Fruit fly (Drosophila melanogaster) whole organism, embryonic: Measurements from ENCODE around the gene temp.

Experiments used
- Adf1 ChIP-seq: fragments of 200-800 bp; sonication (Bioruptor generic); IDR thresholded peaks from 2 replicates; pipeline ENCODE4 v1.3.6; 2022; ENCODE audit warnings: missing biosample characterization, missing genetic modification characterization
- Awh ChIP-seq: fragments of 200-800 bp; sonication (Bioruptor generic); IDR thresholded peaks from 2 replicates; pipeline ENCODE4, ENCODE4 v1.3.6; 2022; ENCODE audit warnings: missing biosample characterization, missing genetic modification characterization
- CG12391 ChIP-seq: fragments of 200-800 bp; sonication (Bioruptor generic); optimal IDR thresholded peaks from 3 replicates; lab custom pipeline; 2018; ENCODE audit warnings: missing biosample characterization, mild to moderate bottlenecking, missing genetic modification characterization, moderate library complexity
- CG13424 ChIP-seq: fragments of 200-800 bp; sonication (Bioruptor generic); optimal IDR thresholded peaks from 2 replicates; lab custom pipeline; 2019; ENCODE audit warnings: missing biosample characterization, mild to moderate bottlenecking, missing genetic modification characterization, moderate library complexity
- CG14710 ChIP-seq: fragments of 200-800 bp; sonication (Bioruptor generic); optimal IDR thresholded peaks from 3 replicates; lab custom pipeline; 2019; ENCODE audit warnings: missing biosample characterization, mild to moderate bottlenecking, missing genetic modification characterization, moderate library complexity
- CG14860 ChIP-seq: fragments of 200-800 bp; sonication (Bioruptor generic); IDR thresholded peaks from 3 replicates; pipeline ENCODE4 v1.3.6; 2022; ENCODE audit warnings: missing biosample characterization, missing genetic modification characterization; ENCODE audit not compliant: partially characterized antibody
- CG17802 ChIP-seq: fragments of 200-800 bp; sonication (Bioruptor generic); optimal IDR thresholded peaks from 2 replicates; lab custom pipeline; 2018; ENCODE audit warnings: missing biosample characterization, mild to moderate bottlenecking, missing genetic modification characterization, moderate library complexity
- CG1832 ChIP-seq: fragments of 200-800 bp; sonication (Bioruptor generic); optimal IDR thresholded peaks from 2 replicates; lab custom pipeline; 2017; ENCODE audit warnings: missing biosample characterization, mild to moderate bottlenecking, missing genetic modification characterization, inconsistent platforms
- CG4282 ChIP-seq: fragments of 200-800 bp; sonication (Bioruptor generic); optimal IDR thresholded peaks from 2 replicates; lab custom pipeline; 2016; ENCODE audit warnings: missing biosample characterization, missing genetic modification characterization
- CG6683 ChIP-seq: fragments of 200-800 bp; sonication (Bioruptor generic); optimal IDR thresholded peaks from 2 replicates; lab custom pipeline; 2017; ENCODE audit warnings: missing biosample characterization, mild to moderate bottlenecking, missing genetic modification characterization, missing genetic modification reagents
- CG8290 ChIP-seq, 3 experiments: fragments of 200-800 bp; sonication (Bioruptor generic); optimal IDR thresholded peaks; 2 replicates each; lab custom pipeline; 2016 to 2019; ENCODE audit warnings: missing biosample characterization in 3 of 3, missing genetic modification characterization in 3 of 3, mild to moderate bottlenecking in 2 of 3, moderate library complexity in 1 of 3
- CTCF ChIP-seq: fragments of 200-800 bp; sonication (Bioruptor generic); optimal IDR thresholded peaks from 2 replicates; lab custom pipeline; 2017; ENCODE audit warnings: missing biosample characterization, mild to moderate bottlenecking, missing genetic modification characterization, moderate library complexity
- Dp ChIP-seq: fragments of 200-800 bp; sonication (Bioruptor generic); optimal IDR thresholded peaks from 2 replicates; lab custom pipeline; 2018; ENCODE audit warnings: missing biosample characterization, mild to moderate bottlenecking, missing genetic modification characterization, moderate library complexity
- Dref ChIP-seq: fragments of 200-800 bp; sonication (Bioruptor generic); IDR thresholded peaks from 2 replicates; pipeline ENCODE4 v1.3.6; 2022; ENCODE audit warnings: missing biosample characterization, missing genetic modification characterization
- E2f2 ChIP-seq: fragments of 200-800 bp; sonication (Bioruptor generic); IDR thresholded peaks from 2 replicates; pipeline ENCODE4 v1.3.6; 2022; ENCODE audit warnings: missing biosample characterization, missing genetic modification characterization
- Eip74EF ChIP-seq, 2 experiments: fragments of 200-800 bp in 1 of 2; fragments of >200 bp in 1 of 2; sonication (Bioruptor generic) in 1 of 2; optimal IDR thresholded peaks; 2 replicates each; lab custom pipeline; 2017 to 2019; ENCODE audit warnings: missing biosample characterization in 2 of 2, missing genetic modification characterization in 2 of 2, mild to moderate bottlenecking in 1 of 2, moderate library complexity in 1 of 2
- Ets65A ChIP-seq: fragments of 200-800 bp; sonication (Bioruptor generic); peaks from one replicate; lab custom pipeline; 2016; ENCODE audit warnings: missing biosample characterization, missing genetic modification characterization
- GATAe ChIP-seq: fragments of 200-800 bp; sonication (Bioruptor generic); conservative IDR thresholded peaks from 2 replicates; pipeline ENCODE4 v1.3.6; 2022; ENCODE audit warnings: missing biosample characterization, missing genetic modification characterization
- HLH54F ChIP-seq: fragments of 200-800 bp; sonication (Bioruptor generic); optimal IDR thresholded peaks from 3 replicates; lab custom pipeline; 2016; ENCODE audit warnings: missing biosample characterization, missing genetic modification characterization
- Hsf ChIP-seq: fragments of 200-800 bp; sonication (Bioruptor generic); optimal IDR thresholded peaks from 3 replicates; lab custom pipeline; 2016; ENCODE audit warnings: missing biosample characterization, missing genetic modification characterization
- MTF-1 ChIP-seq: fragments of 200-800 bp; sonication (Bioruptor generic); optimal IDR thresholded peaks from 2 replicates; lab custom pipeline; 2018; ENCODE audit warnings: missing biosample characterization, mild to moderate bottlenecking, missing genetic modification characterization, borderline replicate concordance
- Med ChIP-seq: fragments of 200-800 bp; sonication (Bioruptor generic); peaks from one replicate; lab custom pipeline; 2016; ENCODE audit warnings: missing biosample characterization, missing genetic modification characterization, mild to moderate bottlenecking, inconsistent platforms, moderate library complexity
- Optix ChIP-seq: fragments of 200-800 bp; sonication (Bioruptor generic); IDR thresholded peaks from 3 replicates; pipeline ENCODE4 v1.3.6; 2022; ENCODE audit warnings: missing biosample characterization, missing genetic modification characterization
- Sox100B ChIP-seq: fragments of 200-800 bp; sonication (Bioruptor generic); optimal IDR thresholded peaks from 3 replicates; lab custom pipeline; 2018; ENCODE audit warnings: missing biosample characterization, mild to moderate bottlenecking, missing genetic modification characterization
- Sry-β ChIP-seq: fragments of 200-800 bp; sonication (Bioruptor generic); optimal IDR thresholded peaks from 2 replicates; lab custom pipeline; 2018; ENCODE audit warnings: missing biosample characterization, mild to moderate bottlenecking, missing genetic modification characterization, moderate library complexity
- Taf1 ChIP-seq: fragments of 200-800 bp; sonication (Bioruptor generic); IDR thresholded peaks from 2 replicates; pipeline ENCODE4 v1.3.6; 2022; ENCODE audit warnings: missing biosample characterization, missing genetic modification characterization
- aop ChIP-seq: fragments of 200-800 bp; sonication (Bioruptor generic); IDR thresholded peaks from 2 replicates; pipeline ENCODE4 v1.3.6; 2022; ENCODE audit warnings: missing biosample characterization, missing genetic modification characterization
- cad ChIP-seq: fragments of >200 bp; optimal IDR thresholded peaks from 2 replicates; lab custom pipeline; 2017; ENCODE audit warnings: missing biosample characterization, missing genetic modification characterization
- caup ChIP-seq: fragments of 200-800 bp; sonication (Bioruptor generic); optimal IDR thresholded peaks from 3 replicates; lab custom pipeline; 2017; ENCODE audit warnings: missing biosample characterization, mild to moderate bottlenecking, missing genetic modification characterization, moderate library complexity; ENCODE audit not compliant: severe bottlenecking
- chif ChIP-seq, 2 experiments: fragments of 200-800 bp; sonication (Bioruptor generic); optimal IDR thresholded peaks; 3 replicates each; lab custom pipeline; 2016; ENCODE audit warnings: missing biosample characterization in 2 of 2, missing genetic modification characterization in 2 of 2
- da ChIP-seq: fragments of 200-800 bp; sonication (Bioruptor generic); optimal IDR thresholded peaks from 2 replicates; lab custom pipeline; 2016; ENCODE audit warnings: missing biosample characterization, missing genetic modification characterization
- dati ChIP-seq: fragments of 200-800 bp; sonication (Bioruptor generic); IDR thresholded peaks from 2 replicates; pipeline ENCODE4 v1.3.6; 2022; ENCODE audit warnings: missing biosample characterization, missing genetic modification characterization
- ewg ChIP-seq: fragments of 200-800 bp; sonication (Bioruptor generic); optimal IDR thresholded peaks from 3 replicates; lab custom pipeline; 2017; ENCODE audit warnings: mild to moderate bottlenecking, missing biosample characterization, missing genetic modification reagents, missing genetic modification characterization
- exex ChIP-seq: fragments of 200-800 bp; sonication (Bioruptor generic); optimal IDR thresholded peaks from 4 replicates; lab custom pipeline; 2018; ENCODE audit warnings: missing biosample characterization, mild to moderate bottlenecking, missing genetic modification characterization, moderate library complexity
- gro ChIP-seq: fragments of 200-800 bp; sonication (Bioruptor generic); optimal IDR thresholded peaks from 2 replicates; lab custom pipeline; 2016; ENCODE audit warnings: missing biosample characterization, missing genetic modification characterization
- hkb ChIP-seq, 2 experiments: fragments of 200-800 bp in 1 of 2; fragments of >200 bp in 1 of 2; sonication (Bioruptor generic) in 1 of 2; IDR thresholded peaks in 1 of 2; optimal IDR thresholded peaks in 1 of 2; 2 replicates each; pipeline versions ENCODE4 v1.3.6 to Lab custom; 2017 to 2022; ENCODE audit warnings: missing biosample characterization in 1 of 2, missing genetic modification characterization in 1 of 2
- insv ChIP-seq, 2 experiments: fragments of 200-800 bp; sonication (Bioruptor generic); optimal IDR thresholded peaks; 3 replicates each; lab custom pipeline; 2016 to 2018; ENCODE audit warnings: missing biosample characterization in 2 of 2, missing genetic modification characterization in 2 of 2
- lilli ChIP-seq: fragments of 200-800 bp; sonication (Bioruptor generic); optimal IDR thresholded peaks from 3 replicates; lab custom pipeline; 2016; ENCODE audit warnings: missing biosample characterization, missing genetic modification characterization
- lola ChIP-seq, 3 experiments: fragments of >200 bp in 2 of 3; fragments of 200-800 bp in 1 of 3; sonication (Bioruptor generic) in 1 of 3; optimal IDR thresholded peaks; 2 replicates each; lab custom pipeline; 2017 to 2019; ENCODE audit warnings: missing biosample characterization in 3 of 3, missing genetic modification characterization in 3 of 3, mild to moderate bottlenecking in 1 of 3, moderate library complexity in 1 of 3
- mld ChIP-seq: fragments of 200-800 bp; sonication (Bioruptor generic); IDR thresholded peaks from 3 replicates; pipeline ENCODE4 v1.3.6; 2022; ENCODE audit warnings: missing biosample characterization, missing genetic modification characterization; ENCODE audit not compliant: partially characterized antibody
- nerfin-1 ChIP-seq: fragments of 200-800 bp; sonication (Bioruptor generic); optimal IDR thresholded peaks from 3 replicates; lab custom pipeline; 2019; ENCODE audit warnings: missing biosample characterization, mild to moderate bottlenecking, missing genetic modification characterization, moderate library complexity
- pzg ChIP-seq: fragments of 200-800 bp; sonication (Bioruptor generic); optimal IDR thresholded peaks from 3 replicates; lab custom pipeline; 2018; ENCODE audit warnings: missing biosample characterization, mild to moderate bottlenecking, missing genetic modification characterization, moderate library complexity
- shn ChIP-seq: fragments of 200-800 bp; sonication (Bioruptor generic); optimal IDR thresholded peaks from 3 replicates; lab custom pipeline; 2016; ENCODE audit warnings: missing biosample characterization, missing genetic modification characterization
- sisA ChIP-seq: fragments of 200-800 bp; sonication (Bioruptor generic); IDR thresholded peaks from 2 replicates; pipeline ENCODE4 v1.3.6; 2022; ENCODE audit warnings: missing biosample characterization, missing genetic modification characterization
- zfh2 ChIP-seq: fragments of 200-800 bp; sonication (Bioruptor generic); optimal IDR thresholded peaks from 2 replicates; lab custom pipeline; 2016; ENCODE audit warnings: missing biosample characterization, missing genetic modification characterization

The temp gene

DNA sequence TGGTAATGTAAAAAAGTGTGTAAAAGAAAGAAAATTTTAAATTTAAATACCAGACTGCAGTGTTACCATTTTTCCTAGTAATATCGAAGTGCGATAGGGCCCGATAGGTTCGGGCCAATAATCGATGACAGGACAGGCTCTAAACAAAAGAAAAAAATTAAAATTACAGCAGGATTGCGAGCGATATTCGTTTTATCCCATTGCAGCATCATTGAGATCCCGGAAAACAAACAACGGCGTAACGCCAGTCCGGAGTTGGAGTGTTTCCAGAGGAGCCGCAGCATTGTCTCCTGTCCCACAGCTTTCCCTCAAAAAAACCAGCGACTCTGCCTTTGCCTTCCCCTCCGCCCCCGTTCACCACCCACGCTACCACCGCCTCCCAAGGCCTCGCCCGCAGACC is 37.2 kb downstream of the temp start, which contains the start of gene pcx (continued):
- TF ChIP-seq CG14860 (GFP tag; lab: Robert Waterston, UW) = peak; percentile 24; the same call in 1 of the 3 replicates
- TF ChIP-seq Optix (GFP tag; lab: Robert Waterston, UW) = no peak
- no peak for TF ChIP-seq zfh2 (GFP tag; lab: Kevin White, UChicago)
- no peak for TF ChIP-seq CG17802
- peak; percentile 81 for TF ChIP-seq Dref
- no peak for TF ChIP-seq insv (GFP tag; optimal IDR thresholded peaks at IDR 0.05; lab: Kevin White, UChicago)
- TF ChIP-seq Awh (GFP tag; lab: Robert Waterston, UW) = no peak
- no peak for TF ChIP-seq HLH54F (GFP tag; lab: Kevin White, UChicago)
- TF ChIP-seq Dp (GFP tag; lab: Kevin White, UChicago) = peak; percentile 70

- peak; percentile 16 for TF ChIP-seq Med (GFP tag; lab: Kevin White, UChicago)
- no peak for TF ChIP-seq mld (GFP tag; lab: Robert Waterston, UW)
- TF ChIP-seq ewg (GFP tag; lab: Kevin White, UChicago) = peak; percentile 19
These were observed 38.9 kb downstream of the temp start, which contains the start of gene CG14052 for dm6 chrX:2223454-2223853. TSS of gene CG14052 (plus strand) at chrX:2223754.

dm6 chrX:2222181-2222790 is 40.0 kb downstream of the temp start, which contains the start of gene Vinc:
TSS of gene Vinc (minus strand) at chrX:2222567.
- TF ChIP-seq GATAe (GFP tag; lab: Robert Waterston, UW) (peak; percentile 78), E2f2 (GFP tag; lab: Robert Waterston, UW) (peak; percentile 86), Sry-β (peak; percentile 53), caup (GFP tag; lab: Kevin White, UChicago) (peak; percentile 93), CG4282 (peak; percentile 18), dati (GFP tag; lab: Robert Waterston, UW) (no peak), pzg (GFP tag; lab: Kevin White, UChicago) (peak; percentile 42), nerfin-1 (peak; percentile 86), Ets65A (GFP tag; lab: Kevin White, UChicago) (peak; percentile 97), CG14710 (tag; lab: Kevin White, UChicago) (peak; percentile 83), Hsf (GFP tag; lab: Kevin White, UChicago) (peak; percentile 57), CG6683 (GFP tag; lab: Kevin White, UChicago) (peak; percentile 88), CG8290 (GFP tag; optimal IDR thresholded peaks at IDR 0.05; lab: Kevin White, UChicago) (peak; percentile 57), CG8290 (tag; optimal IDR thresholded peaks at IDR 0.05; lab: Kevin White, UChicago) (no peak), aop (no peak), Med (GFP tag; lab: Kevin White, UChicago) (peak; percentile 98), CG12391 (tag; lab: Kevin White, UChicago) (peak; percentile 76), CG13424 (tag; lab: Kevin White, UChicago) (peak; percentile 94), CG1832 (GFP tag; lab: Kevin White, UChicago) (no peak), Adf1 (GFP tag; lab: Robert Waterston, UW) (peak; percentile 70), MTF-1 (GFP tag; lab: Kevin White, UChicago) (peak; percentile 48), da (GFP tag; lab: Kevin White, UChicago) (no peak), exex (tag; lab: Kevin White, UChicago) (peak; percentile 83), shn (peak; percentile 83), Taf1 (GFP tag; lab: Robert Waterston, UW) (peak; percentile 84), lola (GFP tag; optimal IDR thresholded peaks at IDR 0.05; lab: Kevin White, UChicago) (peak in 1 of 3 experiments; percentile 65), lilli (peak; percentile 81), sisA (GFP tag; lab: Robert Waterston, UW) (peak; percentile 82), chif (GFP tag; optimal IDR thresholded peaks at IDR 0.05; lab: Kevin White, UChicago) (peak; percentile 13 to 85), cad (GFP tag; lab: Kevin White, UChicago) (no peak), CTCF (GFP tag; lab: Kevin White, UChicago) (peak; percentile 38), Eip74EF (GFP tag; optimal IDR thresholded peaks at IDR 0.05; lab: Kevin White, UChicago) (peak in 1 of 2 experiments; percentile 89), gro (GFP tag; lab: Kevin White, UChicago) (peak; percentile 66), hkb (optimal IDR thresholded peaks at IDR 0.05; lab: Kevin White, UChicago) (no peak), hkb (GFP tag; IDR thresholded peaks at IDR 0.05; lab: Robert Waterston, UW) (peak; percentile 86), Sox100B (no peak)
